Worm (Caenorhabditis elegans) whole organism, L4 larva: ENCODE data around the gene C37H5.13.

Experiments
- aly-2 ChIP-seq: sonication (generic microtip); optimal IDR thresholded peaks from 2 replicates; lab custom pipeline; 2018; ENCODE audit warnings: missing biosample characterization, missing genetic modification characterization
- dmd-6 ChIP-seq: fragments of 200-800 bp; sonication (Bioruptor generic); IDR thresholded peaks from 2 replicates; pipeline ENCODE4 v1.3.6; 2022; ENCODE audit warnings: missing genetic modification reagents, missing genetic modification characterization, missing compliant biosample characterization
- mep-1 ChIP-seq: fragments of 150-350 bp; sonication (generic microtip); optimal IDR thresholded peaks from 3 replicates; lab custom pipeline; 2014; ENCODE audit warnings: missing biosample characterization, missing genetic modification characterization
- nhr-11 ChIP-seq: fragments of 150-350 bp; optimal IDR thresholded peaks from 2 replicates; lab custom pipeline; 2014; ENCODE audit warnings: missing biosample characterization, missing genetic modification characterization
- nhr-237 ChIP-seq: sonication (generic microtip); optimal IDR thresholded peaks from 2 replicates; lab custom pipeline; 2017; ENCODE audit warnings: missing biosample characterization, missing genetic modification characterization
- nhr-76 ChIP-seq: fragments of 150-350 bp; optimal IDR thresholded peaks from 2 replicates; lab custom pipeline; 2014; ENCODE audit warnings: missing biosample characterization, missing genetic modification characterization
- pqm-1 ChIP-seq: sonication (generic microtip); optimal IDR thresholded peaks from 2 replicates; lab custom pipeline; 2017; ENCODE audit warnings: missing biosample characterization, missing genetic modification characterization
- snpc-4 ChIP-seq: fragments of 150-350 bp; optimal IDR thresholded peaks from 2 replicates; lab custom pipeline; 2014; ENCODE audit warnings: missing biosample characterization, missing genetic modification characterization
- ztf-11 ChIP-seq: fragments of 150-350 bp; optimal IDR thresholded peaks from 2 replicates; lab custom pipeline; 2014; ENCODE audit warnings: missing biosample characterization, missing genetic modification characterization

- TF ChIP-seq nhr-237 (no peak), pqm-1 (tag; lab: Kevin White, UChicago) (no peak), dmd-6 (GFP tag; lab: Robert Waterston, UW) (no peak), aly-2 (tag; lab: Kevin White, UChicago) (no peak), ztf-11 (no peak), snpc-4 (tag; lab: Kevin White, UChicago) (no peak), nhr-11 (no peak), nhr-76 (no peak), mep-1 (tag; lab: Kevin White, UChicago) (no peak)
These were observed 18.6 kb upstream of the C37H5.13 start, which contains the start of gene str-32 for ce11 chrV:4881377-4881776.
